Fruit fly (Drosophila melanogaster): ENCODE data around the gene cort.
A peak's percentile ranks its signal among the peaks of the same experiment; 100 is the strongest.

cort gene

dm6 chr2L:6698387-6698786 is 22.0 kb upstream of the cort start (continued):
- TF ChIP-seq CG16779 (tag; optimal IDR thresholded peaks at IDR 0.05) (no peak), eg (GFP tag; IDR thresholded peaks at IDR 0.05) (peak; percentile 91), CG11762 (GFP tag; optimal IDR thresholded peaks at IDR 0.05; ENCODE audit: insufficient read depth) (peak; percentile 48), topi (GFP tag; optimal IDR thresholded peaks at IDR 0.05) (peak; percentile 72), fd59A (GFP tag; optimal IDR thresholded peaks at IDR 0.05) (peak; percentile 21), salr (GFP tag; optimal IDR thresholded peaks at IDR 0.05) (peak in 1 of 2 experiments; percentile 49), Eip75B (GFP tag; optimal IDR thresholded peaks at IDR 0.05) (peak; percentile 68), cyc (GFP tag; optimal IDR thresholded peaks at IDR 0.05) (peak; percentile 74), CG3919 (GFP tag; optimal IDR thresholded peaks at IDR 0.05) (peak; percentile 77), acj6 (GFP tag; optimal IDR thresholded peaks at IDR 0.05) (peak; percentile 66), CG4318 (GFP tag; optimal IDR thresholded peaks at IDR 0.05) (peak; percentile 47), Ets96B (tag; optimal IDR thresholded peaks at IDR 0.05) (peak; percentile 67), CG8319 (GFP tag; optimal IDR thresholded peaks at IDR 0.05) (peak; percentile 40), esn (GFP tag; optimal IDR thresholded peaks at IDR 0.05) (peak; percentile 79), spab (GFP tag; optimal IDR thresholded peaks at IDR 0.05) (peak; percentile 50), CG6854 (GFP tag; optimal IDR thresholded peaks at IDR 0.05) (peak; percentile 44), OdsH (GFP tag; optimal IDR thresholded peaks at IDR 0.05) (peak; percentile 81), Sox14 (GFP tag; optimal IDR thresholded peaks at IDR 0.05) (peak; percentile 73), svp (GFP tag) (peak; percentile 81), CG8119 (GFP tag; IDR thresholded peaks at IDR 0.05) (peak; percentile 81), Smox (GFP tag; optimal IDR thresholded peaks at IDR 0.05) (peak; percentile 73), achi (GFP tag; optimal IDR thresholded peaks at IDR 0.05) (peak; percentile 65), Met (GFP tag; optimal IDR thresholded peaks at IDR 0.05) (peak; percentile 79), CG6276 (GFP tag; optimal IDR thresholded peaks at IDR 0.05) (peak; percentile 77), dac (GFP tag; optimal IDR thresholded peaks at IDR 0.05) (peak; percentile 34), Lpt (GFP tag; optimal IDR thresholded peaks at IDR 0.05) (peak; percentile 68)

dm6 chr2L:6696229-6696628 is 19.8 kb upstream of the cort start:
- no peak for TF ChIP-seq CG6792 (GFP tag; optimal IDR thresholded peaks at IDR 0.05)
- TF ChIP-seq fd85E (GFP tag; optimal IDR thresholded peaks at IDR 0.05) = no peak
- no peak for TF ChIP-seq Eip78C (GFP tag)
- TF ChIP-seq CG6854 (GFP tag; optimal IDR thresholded peaks at IDR 0.05) = no peak
- TF ChIP-seq achi (GFP tag; optimal IDR thresholded peaks at IDR 0.05) = no peak
- TF ChIP-seq CG6163 (GFP tag; IDR thresholded peaks at IDR 0.05) = no peak
- no peak for TF ChIP-seq CG7368 (GFP tag; optimal IDR thresholded peaks at IDR 0.05)
- no peak for TF ChIP-seq CG10669 (GFP tag; optimal IDR thresholded peaks at IDR 0.05)
- TF ChIP-seq topi (GFP tag; optimal IDR thresholded peaks at IDR 0.05) = no peak
- TF ChIP-seq CG8119 (GFP tag; IDR thresholded peaks at IDR 0.05) = no peak
- no peak for TF ChIP-seq CG3032 (tag; optimal IDR thresholded peaks at IDR 0.05)
- no peak for TF ChIP-seq vri (GFP tag; optimal IDR thresholded peaks at IDR 0.05)
- no peak for TF ChIP-seq Sox14 (GFP tag; optimal IDR thresholded peaks at IDR 0.05)

dm6 chr2L:6693794-6694254 is 17.4 kb upstream of the cort start:
- TF ChIP-seq Met (GFP tag; optimal IDR thresholded peaks at IDR 0.05) = peak; percentile 65
- TF ChIP-seq CG10669 (GFP tag; optimal IDR thresholded peaks at IDR 0.05) = peak; percentile 62
- TF ChIP-seq CG4318 (GFP tag; optimal IDR thresholded peaks at IDR 0.05) = peak; percentile 65
- TF ChIP-seq Smox (GFP tag; optimal IDR thresholded peaks at IDR 0.05) = peak; percentile 33
- TF ChIP-seq dac (GFP tag; optimal IDR thresholded peaks at IDR 0.05) = peak; percentile 56
- TF ChIP-seq fd59A (GFP tag; optimal IDR thresholded peaks at IDR 0.05) = peak; percentile 54
- peak; percentile 89 for TF ChIP-seq CG32006 (GFP tag; optimal IDR thresholded peaks at IDR 0.05)
- peak; percentile 80 for TF ChIP-seq CG15336 (GFP tag; IDR thresholded peaks at IDR 0.05)
- TF ChIP-seq CG8632 (GFP tag; optimal IDR thresholded peaks at IDR 0.05) = peak; percentile 50
- peak; percentile 29 for TF ChIP-seq CG31627 (GFP tag; optimal IDR thresholded peaks at IDR 0.05)
- TF ChIP-seq Lpt (GFP tag; optimal IDR thresholded peaks at IDR 0.05) = peak; percentile 64
- TF ChIP-seq topi (GFP tag; optimal IDR thresholded peaks at IDR 0.05) = peak; percentile 58
- no peak for TF ChIP-seq Hr38 (GFP tag; optimal IDR thresholded peaks at IDR 0.05)
- peak; percentile 7 for TF ChIP-seq Ets21C (GFP tag; optimal IDR thresholded peaks at IDR 0.05)
- TF ChIP-seq CG8319 (GFP tag; optimal IDR thresholded peaks at IDR 0.05) = peak; percentile 2
- TF ChIP-seq cyc (GFP tag; optimal IDR thresholded peaks at IDR 0.05) = peak; percentile 18
- peak; percentile 33 for TF ChIP-seq CG6792 (GFP tag; optimal IDR thresholded peaks at IDR 0.05)
- TF ChIP-seq Hr4 (GFP tag; optimal IDR thresholded peaks at IDR 0.05) = peak; percentile 72
- peak; percentile 38 for TF ChIP-seq CG6854 (GFP tag; optimal IDR thresholded peaks at IDR 0.05)
- TF ChIP-seq Eip78C (GFP tag) = peak; percentile 95
- TF ChIP-seq spab (GFP tag; optimal IDR thresholded peaks at IDR 0.05) = peak; percentile 64
- peak; percentile 20 for TF ChIP-seq vri (GFP tag; optimal IDR thresholded peaks at IDR 0.05)
- TF ChIP-seq CG11762 (GFP tag; optimal IDR thresholded peaks at IDR 0.05; ENCODE audit: insufficient read depth) = peak; percentile 34
- peak; percentile 62 for TF ChIP-seq CG9139 (GFP tag; optimal IDR thresholded peaks at IDR 0.05)
- TF ChIP-seq Gug (GFP tag; IDR thresholded peaks at IDR 0.05) = peak; percentile 8; the same call in 1 of the 2 replicates
- peak; percentile 68 for TF ChIP-seq CG3919 (GFP tag; optimal IDR thresholded peaks at IDR 0.05)
- TF ChIP-seq net (GFP tag; optimal IDR thresholded peaks at IDR 0.05) = peak; percentile 68
- peak; percentile 36 for TF ChIP-seq Sox102F (GFP tag; optimal IDR thresholded peaks at IDR 0.05)
- TF ChIP-seq CG10631 (GFP tag; optimal IDR thresholded peaks at IDR 0.05) = peak; percentile 61
